Fruit fly (Drosophila melanogaster): ENCODE measurements around the gene Gcat.

Gene Gcat

DNA sequence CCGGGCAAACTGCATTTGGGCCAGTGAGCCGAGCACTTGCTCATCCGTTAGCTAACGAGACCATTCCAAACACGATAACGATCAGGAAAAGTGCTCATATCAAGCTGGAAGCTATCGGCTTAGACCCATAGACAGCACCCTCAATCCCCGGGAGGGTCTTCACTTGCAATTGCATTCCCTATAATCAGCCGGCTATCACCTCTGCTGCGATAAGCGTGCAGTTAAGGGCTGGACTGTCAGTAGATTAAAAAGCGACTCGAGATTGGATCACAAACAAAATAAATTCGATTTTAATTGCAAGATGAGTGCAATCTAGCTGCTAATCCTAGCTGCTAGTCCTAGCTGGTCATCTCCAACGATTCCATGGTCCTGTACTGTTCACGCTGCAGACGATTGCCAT, 26.9 kb downstream of the Gcat start:
- no peak for TF ChIP-seq pan (optimal IDR thresholded peaks at IDR 0.05)
- TF ChIP-seq Dfd (GFP tag; optimal IDR thresholded peaks at IDR 0.05) = no peak

DNA sequence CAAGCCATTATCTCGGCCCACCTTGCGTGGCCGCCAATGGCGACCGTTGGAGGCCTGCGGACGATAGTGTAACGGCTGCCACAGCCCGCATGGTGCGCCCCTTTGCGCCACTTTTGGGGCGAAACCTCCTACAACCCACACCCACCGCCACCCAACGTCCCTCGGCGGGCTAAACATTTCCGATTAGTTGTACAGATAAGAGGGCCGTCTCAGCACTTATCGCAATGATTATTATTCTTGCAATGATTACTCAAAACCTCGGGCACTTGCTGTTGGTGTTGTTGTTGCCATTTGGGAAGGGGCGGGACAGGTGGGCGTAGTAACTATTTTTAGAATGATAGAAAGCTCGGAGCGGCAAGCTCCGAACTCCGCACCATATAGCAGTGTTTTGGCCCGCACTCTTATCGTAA, 28.0 kb downstream of the Gcat start:
- TF ChIP-seq psq (GFP tag; optimal IDR thresholded peaks at IDR 0.05) = no peak
- TF ChIP-seq Dif (GFP tag; optimal IDR thresholded peaks at IDR 0.05; ENCODE audit: partially characterized antibody) = peak; percentile 29
- peak; percentile 34 for TF ChIP-seq Vsx2 (GFP tag; optimal IDR thresholded peaks at IDR 0.05; ENCODE audit: partially characterized antibody)
- TF ChIP-seq dl (GFP tag; optimal IDR thresholded peaks at IDR 0.05; ENCODE audit: insufficient read depth in 1 of 2, partially characterized antibody in 2 of 2) = peak in 1 of 2 experiments; percentile 8
- TF ChIP-seq h (GFP tag; optimal IDR thresholded peaks at IDR 0.05) = peak; percentile 1

DNA sequence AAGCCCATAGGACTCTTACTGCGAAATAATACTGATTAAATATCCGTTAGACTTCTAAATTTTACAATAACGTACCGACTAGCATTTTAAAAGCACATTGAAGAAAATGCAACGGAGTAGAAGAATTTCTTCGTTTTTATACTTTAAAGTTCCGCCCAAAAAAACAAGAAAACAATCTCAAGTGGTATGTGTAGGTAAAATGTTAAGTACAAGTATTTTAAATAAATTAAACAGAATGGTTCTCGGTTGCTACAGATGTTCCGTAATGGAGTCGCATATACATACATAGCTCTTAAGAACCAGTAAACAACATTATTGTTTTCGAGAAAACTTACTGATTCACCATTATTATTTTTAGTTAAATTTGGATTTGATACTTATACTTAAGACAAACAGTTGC, 28.6 kb downstream of the Gcat start, which contains the start of gene Muc68D:
Gene Muc68D (minus strand): TSS at position 101 of the 400 bp plus-strand sequence.
- no peak for TF ChIP-seq pan (optimal IDR thresholded peaks at IDR 0.05)
- TF ChIP-seq dl (GFP tag; optimal IDR thresholded peaks at IDR 0.05; ENCODE audit: insufficient read depth in 1 of 2, partially characterized antibody in 2 of 2) = no peak
- no peak for TF ChIP-seq Rel (GFP tag; optimal IDR thresholded peaks at IDR 0.05)
- TF ChIP-seq Rel (tag; optimal IDR thresholded peaks at IDR 0.05) = no peak
- no peak for TF ChIP-seq Sp1 (GFP tag; optimal IDR thresholded peaks at IDR 0.05)
- TF ChIP-seq brk (GFP tag; optimal IDR thresholded peaks at IDR 0.05) = no peak
- TF ChIP-seq woc (GFP tag; optimal IDR thresholded peaks at IDR 0.05) = no peak
- no peak for TF ChIP-seq br (GFP tag; optimal IDR thresholded peaks at IDR 0.05)
- TF ChIP-seq lola (GFP tag; optimal IDR thresholded peaks at IDR 0.05) = no peak
- TF ChIP-seq dsf (GFP tag; optimal IDR thresholded peaks at IDR 0.05; ENCODE audit: borderline replicate concordance) = no peak
- TF ChIP-seq Dfd (GFP tag; optimal IDR thresholded peaks at IDR 0.05) = no peak
- TF ChIP-seq OdsH (GFP tag; optimal IDR thresholded peaks at IDR 0.05) = no peak
- no peak for TF ChIP-seq jim (GFP tag; optimal IDR thresholded peaks at IDR 0.05)
- TF ChIP-seq h (GFP tag; optimal IDR thresholded peaks at IDR 0.05) = no peak
- no peak for TF ChIP-seq HLH106 (tag; optimal IDR thresholded peaks at IDR 0.05)
- no peak for TF ChIP-seq Jra (GFP tag; optimal IDR thresholded peaks at IDR 0.05)

DNA sequence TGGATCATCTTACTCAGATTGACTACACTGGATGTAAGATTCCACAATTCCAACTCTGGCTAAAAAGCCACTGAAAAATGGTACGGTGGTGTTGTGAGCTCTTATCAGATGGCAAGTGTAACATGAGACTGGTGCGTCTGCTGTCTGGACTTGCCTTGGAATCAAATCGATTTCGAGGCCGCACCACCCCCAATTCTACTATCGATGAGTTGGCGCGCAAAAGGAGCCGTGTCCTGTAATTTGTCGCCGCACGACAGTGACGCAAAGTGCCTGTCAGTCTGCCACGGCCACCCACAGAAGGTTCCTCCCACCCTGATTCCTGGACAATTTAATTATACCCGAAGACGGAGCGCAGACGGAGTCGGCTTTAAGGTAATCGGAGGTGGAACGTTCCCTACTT, 34.1 kb downstream of the Gcat start:
- TF ChIP-seq Jra (GFP tag; optimal IDR thresholded peaks at IDR 0.05) = no peak
- TF ChIP-seq Myc (optimal IDR thresholded peaks at IDR 0.05) = no peak
- TF ChIP-seq lola (GFP tag; optimal IDR thresholded peaks at IDR 0.05) = no peak
- no peak for TF ChIP-seq pan (optimal IDR thresholded peaks at IDR 0.05)
- no peak for TF ChIP-seq dsf (GFP tag; optimal IDR thresholded peaks at IDR 0.05; ENCODE audit: borderline replicate concordance)
- TF ChIP-seq CG32264 (GFP tag; optimal IDR thresholded peaks at IDR 0.05) = no peak
- TF ChIP-seq Hnf4 (GFP tag; optimal IDR thresholded peaks at IDR 0.05) = no peak
- no peak for TF ChIP-seq OdsH (GFP tag; optimal IDR thresholded peaks at IDR 0.05)
- no peak for TF ChIP-seq foxo (GFP tag; optimal IDR thresholded peaks at IDR 0.05)
- no peak for TF ChIP-seq Dfd (GFP tag; optimal IDR thresholded peaks at IDR 0.05)
- TF ChIP-seq Dif (GFP tag; optimal IDR thresholded peaks at IDR 0.05; ENCODE audit: partially characterized antibody) = no peak
- TF ChIP-seq rgr (GFP tag; optimal IDR thresholded peaks at IDR 0.05) = no peak
- no peak for TF ChIP-seq Sp1 (GFP tag; optimal IDR thresholded peaks at IDR 0.05)
- TF ChIP-seq dl (GFP tag; optimal IDR thresholded peaks at IDR 0.05; ENCODE audit: insufficient read depth in 1 of 2, partially characterized antibody in 2 of 2) = no peak
- no peak for TF ChIP-seq usp (GFP tag; optimal IDR thresholded peaks at IDR 0.05)
- TF ChIP-seq CrebA (GFP tag; optimal IDR thresholded peaks at IDR 0.05; ENCODE audit: borderline replicate concordance) = no peak
- no peak for TF ChIP-seq Hr83 (GFP tag; optimal IDR thresholded peaks at IDR 0.05; ENCODE audit: poor library complexity, severe bottlenecking)
- TF ChIP-seq Rel (GFP tag; optimal IDR thresholded peaks at IDR 0.05) = no peak
- TF ChIP-seq Rel (tag; optimal IDR thresholded peaks at IDR 0.05) = no peak
- TF ChIP-seq jim (GFP tag; optimal IDR thresholded peaks at IDR 0.05) = no peak
- no peak for TF ChIP-seq h (GFP tag; optimal IDR thresholded peaks at IDR 0.05)

DNA sequence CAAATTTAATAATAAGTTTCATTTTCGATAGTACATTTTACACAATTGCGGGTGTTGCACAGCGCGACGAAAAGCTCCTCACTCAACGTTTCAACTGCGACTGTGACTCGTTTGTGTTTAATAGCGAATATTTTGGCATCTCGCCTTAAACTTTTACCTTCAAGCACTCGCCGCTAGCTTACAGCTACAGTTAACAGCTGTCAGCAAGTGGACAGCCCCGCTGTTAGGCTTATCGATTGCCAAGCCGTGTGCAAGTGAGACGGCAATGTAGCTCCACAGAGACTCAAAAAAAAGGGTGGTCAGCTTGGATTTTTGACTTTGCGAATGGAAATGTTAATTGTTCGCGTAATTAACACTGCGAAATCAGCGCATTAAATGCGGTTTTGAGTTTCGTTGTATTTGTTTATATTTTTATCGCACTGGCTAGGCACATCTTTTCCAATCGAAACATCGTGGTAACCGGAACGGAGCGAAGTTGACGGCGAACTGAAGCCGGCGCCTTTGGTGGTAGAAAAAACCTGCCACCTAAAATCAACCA, 34.9 kb downstream of the Gcat start, which contains the start of gene loaf:
Gene loaf (minus strand): TSS at position 488 of the 538 bp plus-strand sequence.
- TF ChIP-seq lola (GFP tag; optimal IDR thresholded peaks at IDR 0.05) (no peak), dl (GFP tag; optimal IDR thresholded peaks at IDR 0.05; ENCODE audit: insufficient read depth in 1 of 2, partially characterized antibody in 2 of 2) (no peak), N (GFP tag; optimal IDR thresholded peaks at IDR 0.05) (no peak), pan (optimal IDR thresholded peaks at IDR 0.05) (no peak), Sp1 (GFP tag; optimal IDR thresholded peaks at IDR 0.05) (no peak), Rel (GFP tag; optimal IDR thresholded peaks at IDR 0.05) (no peak), Rel (tag; optimal IDR thresholded peaks at IDR 0.05) (no peak), CG32264 (GFP tag; optimal IDR thresholded peaks at IDR 0.05) (no peak), br (GFP tag; optimal IDR thresholded peaks at IDR 0.05) (no peak), sv (GFP tag; optimal IDR thresholded peaks at IDR 0.05) (no peak), usp (GFP tag; optimal IDR thresholded peaks at IDR 0.05) (no peak), ey (GFP tag; optimal IDR thresholded peaks at IDR 0.05) (no peak), woc (GFP tag; optimal IDR thresholded peaks at IDR 0.05) (no peak), tai (GFP tag; optimal IDR thresholded peaks at IDR 0.05) (no peak), CrebA (GFP tag; optimal IDR thresholded peaks at IDR 0.05; ENCODE audit: borderline replicate concordance) (no peak), GATAd (GFP tag; optimal IDR thresholded peaks at IDR 0.05) (no peak)

All from whole organism, wandering third instar larva.